Fruit fly (Drosophila melanogaster) whole organism, embryonic: ENCODE measurements around the gene Ekar.

Experiments
- CG12071 ChIP-seq: fragments of 200-800 bp; sonication (Bioruptor generic); optimal IDR thresholded peaks from 3 replicates; lab custom pipeline; 2018; ENCODE audit warnings: missing biosample characterization, mild to moderate bottlenecking, missing genetic modification characterization
- CG12299 ChIP-seq: fragments of 200-800 bp; sonication (Bioruptor generic); optimal IDR thresholded peaks from 2 replicates; lab custom pipeline; 2018; ENCODE audit warnings: missing biosample characterization, mild to moderate bottlenecking, missing genetic modification characterization
- CG1233 ChIP-seq: fragments of 200-800 bp; sonication (Bioruptor generic); optimal IDR thresholded peaks from 4 replicates; lab custom pipeline; 2018; ENCODE audit warnings: missing biosample characterization, mild to moderate bottlenecking, missing genetic modification characterization
- CG13775 ChIP-seq: fragments of 200-800 bp; sonication (Bioruptor generic); optimal IDR thresholded peaks from 3 replicates; lab custom pipeline; 2017; ENCODE audit warnings: missing biosample characterization, mild to moderate bottlenecking, missing genetic modification characterization
- CG1602 ChIP-seq: fragments of 200-800 bp; sonication (Bioruptor generic); optimal IDR thresholded peaks from 3 replicates; lab custom pipeline; 2016; ENCODE audit warnings: missing biosample characterization, missing genetic modification characterization
- CG17361 ChIP-seq: fragments of 200-800 bp; sonication (Bioruptor generic); IDR thresholded peaks from 3 replicates; pipeline ENCODE4 v1.3.6; 2022; ENCODE audit warnings: missing biosample characterization, missing genetic modification characterization
- CG2678 ChIP-seq: fragments of 200-800 bp; sonication (Bioruptor generic); optimal IDR thresholded peaks from 3 replicates; lab custom pipeline; 2019; ENCODE audit warnings: missing biosample characterization, mild to moderate bottlenecking, missing genetic modification characterization, moderate library complexity
- CG30020 ChIP-seq: fragments of 200-800 bp; optimal IDR thresholded peaks from 2 replicates; lab custom pipeline; 2019; ENCODE audit warnings: missing biosample characterization, mild to moderate bottlenecking, missing genetic modification characterization, moderate library complexity
- CG30403 ChIP-seq: fragments of 200-800 bp; sonication (Bioruptor generic); optimal IDR thresholded peaks from 3 replicates; lab custom pipeline; 2016; ENCODE audit warnings: missing biosample characterization, missing genetic modification characterization
- CG31441 ChIP-seq: fragments of 200-800 bp; sonication (Bioruptor generic); IDR thresholded peaks from 2 replicates; pipeline ENCODE4 v1.3.6; 2022; ENCODE audit warnings: missing biosample characterization, missing genetic modification characterization
- CG34224 ChIP-seq: fragments of 200-800 bp; sonication (Bioruptor generic); IDR thresholded peaks from 3 replicates; pipeline ENCODE4 v1.3.6; 2022; ENCODE audit warnings: missing biosample characterization, missing genetic modification characterization; ENCODE audit not compliant: partially characterized antibody
- CG7556 ChIP-seq: fragments of 200-800 bp; sonication (Bioruptor generic); optimal IDR thresholded peaks from 2 replicates; lab custom pipeline; 2017; ENCODE audit warnings: missing biosample characterization, mild to moderate bottlenecking, missing genetic modification characterization
- CG7928 ChIP-seq: fragments of 200-800 bp; sonication (Bioruptor generic); optimal IDR thresholded peaks from 2 replicates; lab custom pipeline; 2017; ENCODE audit warnings: missing biosample characterization, mild to moderate bottlenecking, missing genetic modification characterization
- CG8388 ChIP-seq: fragments of 200-800 bp; sonication (Bioruptor generic); optimal IDR thresholded peaks from 2 replicates; lab custom pipeline; 2019; ENCODE audit warnings: missing biosample characterization, mild to moderate bottlenecking, missing genetic modification characterization, moderate library complexity
- CG8765 ChIP-seq: fragments of 200-800 bp; sonication (Bioruptor generic); IDR thresholded peaks from 2 replicates; pipeline ENCODE4 v1.3.6; 2022; ENCODE audit warnings: missing biosample characterization, missing genetic modification characterization
- CTCF ChIP-seq: fragments of 200-800 bp; sonication (Bioruptor generic); optimal IDR thresholded peaks from 2 replicates; lab custom pipeline; 2017; ENCODE audit warnings: missing biosample characterization, mild to moderate bottlenecking, missing genetic modification characterization, moderate library complexity
- D ChIP-seq, 2 experiments: fragments of 200-800 bp in 1 of 2; fragments of >200 bp in 1 of 2; sonication (Bioruptor generic) in 1 of 2; optimal IDR thresholded peaks; 2 replicates in 1 of 2; 3 replicates in 1 of 2; lab custom pipeline; 2017; ENCODE audit warnings: mild to moderate bottlenecking in 1 of 2, missing biosample characterization in 1 of 2, missing genetic modification characterization in 1 of 2, missing genetic modification reagents in 1 of 2
- Dad ChIP-seq: fragments of 200-800 bp; sonication (Bioruptor generic); optimal IDR thresholded peaks from 3 replicates; lab custom pipeline; 2016; ENCODE audit warnings: missing biosample characterization, missing genetic modification characterization
- Dfd ChIP-seq, 2 experiments: fragments of >200 bp; optimal IDR thresholded peaks; 2 replicates each; lab custom pipeline; 2017; ENCODE audit warnings: missing biosample characterization in 2 of 2, missing genetic modification characterization in 2 of 2
- Hr39 ChIP-seq: fragments of >200 bp; optimal IDR thresholded peaks from 2 replicates; lab custom pipeline; 2017
- MBD-R2 ChIP-seq: fragments of 200-800 bp; sonication (Bioruptor generic); IDR thresholded peaks from 2 replicates; pipeline ENCODE4 v1.3.6; 2022; ENCODE audit warnings: missing biosample characterization, missing genetic modification characterization
- Mad ChIP-seq: fragments of 200-800 bp; sonication (Bioruptor generic); optimal IDR thresholded peaks from 2 replicates; lab custom pipeline; 2016; ENCODE audit warnings: missing biosample characterization, missing genetic modification characterization
- Med ChIP-seq: fragments of 200-800 bp; sonication (Bioruptor generic); peaks from one replicate; lab custom pipeline; 2016; ENCODE audit warnings: missing biosample characterization, missing genetic modification characterization, mild to moderate bottlenecking, inconsistent platforms, moderate library complexity
- Meics ChIP-seq: fragments of 200-800 bp; sonication (Bioruptor generic); optimal IDR thresholded peaks from 2 replicates; lab custom pipeline; 2017; ENCODE audit warnings: missing biosample characterization, mild to moderate bottlenecking, missing genetic modification characterization
- Mrtf ChIP-seq: fragments of 200-800 bp; sonication (Bioruptor generic); IDR thresholded peaks from 3 replicates; pipeline ENCODE4 v1.3.6; 2022; ENCODE audit warnings: missing biosample characterization, missing genetic modification characterization
- NK7.1 ChIP-seq: fragments of 200-800 bp; sonication (Bioruptor generic); optimal IDR thresholded peaks from 3 replicates; lab custom pipeline; 2016; ENCODE audit warnings: missing biosample characterization, missing genetic modification characterization
- Neu2 ChIP-seq: fragments of 200-800 bp; sonication (Bioruptor generic); optimal IDR thresholded peaks from 3 replicates; lab custom pipeline; 2016; ENCODE audit warnings: missing biosample characterization, missing genetic modification characterization, borderline replicate concordance
- PHDP ChIP-seq: fragments of 200-800 bp; sonication (Bioruptor generic); optimal IDR thresholded peaks from 3 replicates; lab custom pipeline; 2018; ENCODE audit warnings: missing biosample characterization, mild to moderate bottlenecking, missing genetic modification characterization, moderate library complexity
- Ptx1 ChIP-seq: fragments of 200-800 bp; sonication (Bioruptor generic); IDR thresholded peaks from 2 replicates; pipeline ENCODE4 v1.3.6; 2022; ENCODE audit warnings: missing biosample characterization, missing genetic modification characterization
- Scr ChIP-seq: fragments of 200-800 bp; sonication (Bioruptor generic); IDR thresholded peaks from 2 replicates; pipeline ENCODE4 v1.3.6; 2022; ENCODE audit warnings: missing biosample characterization, missing genetic modification characterization; ENCODE audit not compliant: partially characterized antibody
- Six4 ChIP-seq: fragments of 200-800 bp; sonication (Bioruptor generic); optimal IDR thresholded peaks from 2 replicates; lab custom pipeline; 2016; ENCODE audit warnings: missing biosample characterization, missing genetic modification characterization
- Xrp1 ChIP-seq: fragments of 200-800 bp; sonication (Bioruptor generic); IDR thresholded peaks from 2 replicates; pipeline ENCODE4 v1.3.6; 2022; ENCODE audit warnings: missing biosample characterization, missing genetic modification characterization
- bowl ChIP-seq: fragments of 200-800 bp; sonication (Bioruptor generic); IDR thresholded peaks from 2 replicates; pipeline ENCODE4 v1.3.6; 2022; ENCODE audit warnings: missing biosample characterization, missing genetic modification characterization
- cato ChIP-seq: fragments of 200-800 bp; sonication (Bioruptor generic); optimal IDR thresholded peaks from 2 replicates; lab custom pipeline; 2016; ENCODE audit warnings: missing biosample characterization, missing genetic modification characterization, borderline replicate concordance
- cg ChIP-seq: fragments of 200-800 bp; sonication (Bioruptor generic); optimal IDR thresholded peaks from 3 replicates; lab custom pipeline; 2019; ENCODE audit warnings: missing biosample characterization, mild to moderate bottlenecking, missing genetic modification characterization, moderate library complexity
- corto ChIP-seq: fragments of 200-800 bp; sonication (Bioruptor generic); optimal IDR thresholded peaks from 2 replicates; lab custom pipeline; 2016; ENCODE audit warnings: missing biosample characterization, mild to moderate bottlenecking, missing genetic modification characterization, moderate library complexity
- croc ChIP-seq: fragments of 200-800 bp; sonication (Bioruptor generic); conservative IDR thresholded peaks from 3 replicates; pipeline ENCODE4 v1.3.6; 2022; ENCODE audit warnings: missing biosample characterization, missing genetic modification characterization
- dmrt11E ChIP-seq: fragments of 200-800 bp; sonication (Bioruptor generic); optimal IDR thresholded peaks from 3 replicates; lab custom pipeline; 2018; ENCODE audit warnings: missing biosample characterization, mild to moderate bottlenecking, missing genetic modification characterization, moderate library complexity
- insv ChIP-seq, 2 experiments: fragments of 200-800 bp; sonication (Bioruptor generic); optimal IDR thresholded peaks; 3 replicates each; lab custom pipeline; 2016 to 2018; ENCODE audit warnings: missing biosample characterization in 2 of 2, missing genetic modification characterization in 2 of 2
- kni ChIP-seq: fragments of 200-800 bp; sonication (Bioruptor generic); optimal IDR thresholded peaks from 3 replicates; lab custom pipeline; 2017; ENCODE audit warnings: mild to moderate bottlenecking, missing biosample characterization, missing genetic modification reagents, missing genetic modification characterization
- lilli ChIP-seq: fragments of 200-800 bp; sonication (Bioruptor generic); optimal IDR thresholded peaks from 3 replicates; lab custom pipeline; 2016; ENCODE audit warnings: missing biosample characterization, missing genetic modification characterization
- nom ChIP-seq: fragments of 200-800 bp; sonication (Bioruptor generic); optimal IDR thresholded peaks from 2 replicates; lab custom pipeline; 2017; ENCODE audit warnings: missing biosample characterization, missing genetic modification characterization, mild to moderate bottlenecking, moderate library complexity, missing genetic modification reagents
- onecut ChIP-seq: fragments of 200-800 bp; sonication (Bioruptor generic); IDR thresholded peaks from 2 replicates; pipeline ENCODE4 v1.3.6; 2022; ENCODE audit warnings: missing biosample characterization, missing genetic modification characterization
- pb ChIP-seq: fragments of 200-800 bp; sonication (Bioruptor generic); optimal IDR thresholded peaks from 3 replicates; lab custom pipeline; 2016; ENCODE audit warnings: missing biosample characterization, missing genetic modification characterization
- ranshi ChIP-seq: fragments of 200-800 bp; sonication (Bioruptor generic); IDR thresholded peaks from 2 replicates; pipeline ENCODE4 v1.3.6; 2022; ENCODE audit warnings: missing biosample characterization, missing genetic modification characterization
- seq ChIP-seq: fragments of 200-800 bp; sonication (Bioruptor generic); IDR thresholded peaks from 2 replicates; pipeline ENCODE4 v1.3.6; 2022; ENCODE audit warnings: missing biosample characterization, missing genetic modification characterization
- sima ChIP-seq: fragments of 200-800 bp; sonication (Bioruptor generic); optimal IDR thresholded peaks from 2 replicates; lab custom pipeline; 2016; ENCODE audit warnings: missing biosample characterization, missing genetic modification characterization
- slp2 ChIP-seq: fragments of 200-800 bp; sonication (Bioruptor generic); optimal IDR thresholded peaks from 2 replicates; lab custom pipeline; 2016; ENCODE audit warnings: missing biosample characterization, missing genetic modification characterization
- stwl ChIP-seq: fragments of 200-800 bp; sonication (Bioruptor generic); optimal IDR thresholded peaks from 3 replicates; lab custom pipeline; 2018; ENCODE audit warnings: missing biosample characterization, mild to moderate bottlenecking, missing genetic modification characterization, moderate library complexity
- zen2 ChIP-seq: fragments of 200-800 bp; sonication (Bioruptor generic); IDR thresholded peaks from 3 replicates; pipeline ENCODE4 v1.3.6; 2022; ENCODE audit warnings: missing biosample characterization, missing genetic modification characterization; ENCODE audit not compliant: partially characterized antibody

The Ekar gene

dm6 chr4:694917-695720 lies 48.8 kb upstream of the Ekar start:
- TF ChIP-seq CG34224 (GFP tag; lab: Robert Waterston, UW) (no peak), NK7.1 (GFP tag; lab: Kevin White, UChicago) (no peak), CG2678 (tag; lab: Kevin White, UChicago) (no peak), nom (peak; percentile 100), CG17361 (GFP tag; lab: Robert Waterston, UW) (no peak), sima (GFP tag; lab: Kevin White, UChicago) (no peak), PHDP (tag; lab: Kevin White, UChicago) (no peak), CG8765 (no peak), Meics (GFP tag; lab: Kevin White, UChicago) (peak; percentile 97), CG12071 (GFP tag; lab: Kevin White, UChicago) (no peak), CG12299 (no peak), stwl (tag; lab: Kevin White, UChicago) (no peak), CG7556 (no peak), CG1602 (GFP tag; lab: Kevin White, UChicago) (no peak), onecut (GFP tag; lab: Robert Waterston, UW) (no peak), corto (GFP tag; lab: Kevin White, UChicago) (peak; percentile 30), CG8388 (GFP tag; lab: Kevin White, UChicago) (no peak), Dfd (GFP tag; optimal IDR thresholded peaks at IDR 0.05; lab: Kevin White, UChicago) (no peak), zen2 (no peak), slp2 (no peak), CG31441 (GFP tag; lab: Robert Waterston, UW) (no peak), insv (GFP tag; optimal IDR thresholded peaks at IDR 0.05; lab: Kevin White, UChicago) (no peak), CG13775 (no peak), Six4 (GFP tag; lab: Kevin White, UChicago) (no peak), CTCF (GFP tag; lab: Kevin White, UChicago) (no peak), seq (no peak), ranshi (GFP tag; lab: Robert Waterston, UW) (no peak), croc (no peak), pb (GFP tag; lab: Kevin White, UChicago) (no peak), Hr39 (no peak), lilli (GFP tag; lab: Kevin White, UChicago) (peak; percentile 41), bowl (GFP tag; lab: Robert Waterston, UW) (no peak), dmrt11E (peak; percentile 1), CG30403 (peak; percentile 38), Med (GFP tag; lab: Kevin White, UChicago) (no peak), Ptx1 (GFP tag; lab: Robert Waterston, UW) (no peak), kni (GFP tag; lab: Kevin White, UChicago) (no peak), Xrp1 (peak; percentile 61; the same call in 1 of the 2 replicates), CG7928 (GFP tag; lab: Kevin White, UChicago) (no peak), CG30020 (peak; percentile 94), D (optimal IDR thresholded peaks at IDR 0.05; lab: Kevin White, UChicago) (no peak), D (GFP tag; optimal IDR thresholded peaks at IDR 0.05; lab: Kevin White, UChicago) (no peak), Mad (GFP tag; lab: Kevin White, UChicago) (peak; percentile 5), CG1233 (GFP tag; lab: Kevin White, UChicago) (no peak), Mrtf (GFP tag; lab: Robert Waterston, UW) (no peak), cg (GFP tag; lab: Kevin White, UChicago) (peak; percentile 48), MBD-R2 (GFP tag; lab: Robert Waterston, UW) (no peak), Neu2 (GFP tag; lab: Kevin White, UChicago) (no peak), Scr (GFP tag; lab: Robert Waterston, UW) (no peak), cato (no peak), Dad (no peak)
